Fruit fly (Drosophila melanogaster): ENCODE results near the gene CG32755.

The CG32755 gene

dm6 chrX:5905446-5905845 is 44.6 kb upstream of the CG32755 start, which contains the start of gene CG4020 (continued):
- TF ChIP-seq Ptx1 (GFP tag; IDR thresholded peaks at IDR 0.05) (no peak), da (GFP tag; optimal IDR thresholded peaks at IDR 0.05) (no peak), CG8924 (tag; optimal IDR thresholded peaks at IDR 0.05) (no peak), CG16779 (GFP tag; IDR thresholded peaks at IDR 0.05) (no peak), CG8478 (optimal IDR thresholded peaks at IDR 0.05) (no peak), gfzf (GFP tag; optimal IDR thresholded peaks at IDR 0.05) (no peak)

- TF ChIP-seq dati (GFP tag; IDR thresholded peaks at IDR 0.05) (no peak), jumu (GFP tag; optimal IDR thresholded peaks at IDR 0.05) (peak; percentile 28), CG6813 (GFP tag; optimal IDR thresholded peaks at IDR 0.05) (peak; percentile 14), kni (GFP tag; optimal IDR thresholded peaks at IDR 0.05) (peak; percentile 63), h (optimal IDR thresholded peaks at IDR 0.05) (no peak), CG12769 (tag; optimal IDR thresholded peaks at IDR 0.05) (no peak), onecut (GFP tag; IDR thresholded peaks at IDR 0.05) (0 out of 2 replicates have a peak, but pooled peaks have one; percentile 30), Dip3 (GFP tag; optimal IDR thresholded peaks at IDR 0.05) (peak; percentile 34), CG12071 (GFP tag; optimal IDR thresholded peaks at IDR 0.05) (no peak), CG13775 (GFP tag; optimal IDR thresholded peaks at IDR 0.05) (no peak), unc-4 (GFP tag; IDR thresholded peaks at IDR 0.05; ENCODE audit: partially characterized antibody) (peak; percentile 42; the same call in 1 of the 2 replicates), CG12104 (GFP tag; optimal IDR thresholded peaks at IDR 0.05) (no peak), CG12744 (GFP tag; optimal IDR thresholded peaks at IDR 0.05) (no peak), Dp (GFP tag; optimal IDR thresholded peaks at IDR 0.05) (peak; percentile 97), dmrt11E (tag; optimal IDR thresholded peaks at IDR 0.05) (peak; percentile 29), zf30C (GFP tag; optimal IDR thresholded peaks at IDR 0.05) (peak; percentile 10), al (GFP tag; IDR thresholded peaks at IDR 0.05) (no peak), sqz (GFP tag; optimal IDR thresholded peaks at IDR 0.05) (no peak), Sin3A (optimal IDR thresholded peaks at IDR 0.05) (peak; percentile 50), CG34422 (GFP tag; IDR thresholded peaks at IDR 0.05) (peak; percentile 69), ham (GFP tag; IDR thresholded peaks at IDR 0.05) (no peak), fd3F (GFP tag; optimal IDR thresholded peaks at IDR 0.05) (peak; percentile 2), HLH3B (GFP tag; IDR thresholded peaks at IDR 0.05) (peak; percentile 15; the same call in 1 of the 2 replicates), NfI (GFP tag; optimal IDR thresholded peaks at IDR 0.05) (peak; percentile 65), CG4730 (GFP tag; IDR thresholded peaks at IDR 0.05) (no peak), CG1233 (GFP tag; optimal IDR thresholded peaks at IDR 0.05) (peak; percentile 23), bowl (GFP tag; IDR thresholded peaks at IDR 0.05) (no peak), Xbp1 (GFP tag; optimal IDR thresholded peaks at IDR 0.05) (peak; percentile 58), CG8281 (tag; optimal IDR thresholded peaks at IDR 0.05) (no peak), tup (GFP tag; optimal IDR thresholded peaks at IDR 0.05) (no peak), Vsx1 (GFP tag; optimal IDR thresholded peaks at IDR 0.05) (no peak), CG15011 (GFP tag; optimal IDR thresholded peaks at IDR 0.05) (no peak), Xrp1 (GFP tag; IDR thresholded peaks at IDR 0.05) (no peak), ap (GFP tag; IDR thresholded peaks at IDR 0.05) (no peak), Atf6 (GFP tag; IDR thresholded peaks at IDR 0.05) (no peak), Taf1 (GFP tag; IDR thresholded peaks at IDR 0.05) (no peak), CG17912 (GFP tag; optimal IDR thresholded peaks at IDR 0.05) (peak; percentile 68), CoRest (tag; optimal IDR thresholded peaks at IDR 0.05) (peak; percentile 65), CG8388 (GFP tag; optimal IDR thresholded peaks at IDR 0.05) (no peak), B-H1 (GFP tag; IDR thresholded peaks at IDR 0.05) (no peak), CG11695 (GFP tag; IDR thresholded peaks at IDR 0.05) (no peak), lilli (GFP tag; optimal IDR thresholded peaks at IDR 0.05) (peak; percentile 49), H15 (GFP tag; IDR thresholded peaks at IDR 0.05) (no peak), CG7271 (tag; optimal IDR thresholded peaks at IDR 0.05) (no peak), zfh2 (GFP tag; optimal IDR thresholded peaks at IDR 0.05) (peak; percentile 41), CG2202 (tag; optimal IDR thresholded peaks at IDR 0.05) (no peak)
Measured at dm6 chrX:5907916-5908315, 42.1 kb upstream of the CG32755 start, which contains the start of gene CG12236. Gene CG12236, plus strand, starts transcription at chrX:5908135.

All from whole organism, embryonic.